Worm (Caenorhabditis elegans) whole organism, mixed stage, embryonic: ENCODE results near the gene clec-238.

Source experiments
- M03D4.4 ChIP-seq: sonication (generic microtip); optimal IDR thresholded peaks from 2 replicates; lab custom pipeline; 2017; ENCODE audit warnings: mild to moderate bottlenecking, missing genetic modification characterization, missing compliant biosample characterization
- ces-1 ChIP-seq: fragments of 150-350 bp; optimal IDR thresholded peaks from 2 replicates; lab custom pipeline; 2014; ENCODE audit warnings: missing biosample characterization, missing genetic modification reagents, missing genetic modification characterization
- drap-1 ChIP-seq: fragments of 200-800 bp; sonication (Bioruptor generic); optimal IDR thresholded peaks from 3 replicates; lab custom pipeline; 2018; ENCODE audit warnings: mild to moderate bottlenecking, missing genetic modification characterization, missing compliant biosample characterization
- elt-3 ChIP-seq: fragments of 150-350 bp; optimal IDR thresholded peaks from 2 replicates; lab custom pipeline; 2014; ENCODE audit warnings: missing biosample characterization, missing genetic modification characterization
- lsy-2 ChIP-seq: fragments of 150-350 bp; optimal IDR thresholded peaks from 2 replicates; lab custom pipeline; 2014; ENCODE audit warnings: missing biosample characterization, missing genetic modification characterization
- mab-5 ChIP-seq: fragments of 150-350 bp; optimal IDR thresholded peaks from 2 replicates; lab custom pipeline; 2014; ENCODE audit warnings: missing biosample characterization, missing genetic modification characterization
- nhr-12 ChIP-seq: fragments of 150-350 bp; optimal IDR thresholded peaks from 2 replicates; lab custom pipeline; 2014; ENCODE audit warnings: missing biosample characterization, missing genetic modification characterization
- nhr-237 ChIP-seq: fragments of 150-350 bp; optimal IDR thresholded peaks from 2 replicates; lab custom pipeline; 2014; ENCODE audit warnings: missing biosample characterization, missing genetic modification characterization
- nhr-28 ChIP-seq: fragments of 150-350 bp; optimal IDR thresholded peaks from 2 replicates; lab custom pipeline; 2014; ENCODE audit warnings: missing biosample characterization, missing genetic modification characterization
- nhr-76 ChIP-seq: sonication (generic microtip); optimal IDR thresholded peaks from 2 replicates; lab custom pipeline; 2017; ENCODE audit warnings: missing biosample characterization, missing genetic modification characterization
- unc-39 ChIP-seq: fragments of 150-350 bp; optimal IDR thresholded peaks from 2 replicates; lab custom pipeline; 2014; ENCODE audit warnings: missing biosample characterization, missing genetic modification characterization

- no peak for TF ChIP-seq ces-1 (GFP tag; lab: Kevin White, UChicago)
- no peak for TF ChIP-seq nhr-12 (tag; lab: Kevin White, UChicago)
- TF ChIP-seq unc-39: no peak
- no peak for TF ChIP-seq mab-5 (tag; lab: Kevin White, UChicago)
- no peak for TF ChIP-seq drap-1 (GFP tag; lab: Kevin White, UChicago)
- TF ChIP-seq lsy-2 (tag; lab: Kevin White, UChicago): no peak
- TF ChIP-seq M03D4.4 (tag; lab: Kevin White, UChicago): no peak
- no peak for TF ChIP-seq nhr-237
- TF ChIP-seq nhr-76 (tag; lab: Kevin White, UChicago): no peak
- TF ChIP-seq elt-3 (tag; lab: Kevin White, UChicago): no peak
- no peak for TF ChIP-seq nhr-28 (tag; lab: Kevin White, UChicago)
These were observed 40.3 kb upstream of the clec-238 start for ce11 chrV:16911294-16911693.
